Worm (Caenorhabditis elegans) whole organism, young adult: ENCODE data around the gene asah-2.
A peak's percentile ranks its signal among the peaks of the same experiment; 100 is the strongest.

Experiments used
- B0035.1 ChIP-seq: sonication (generic microtip); optimal IDR thresholded peaks from 2 replicates; lab custom pipeline; 2016; ENCODE audit warnings: missing genetic modification characterization, mild to moderate bottlenecking, missing compliant biosample characterization, missing genotype, missing genetic modification reagents
- C06A6.2 ChIP-seq: fragments of 200-800 bp; sonication (Bioruptor generic); conservative IDR thresholded peaks from 2 replicates; pipeline ENCODE4 v1.3.6; 2022; ENCODE audit warnings: missing genetic modification characterization, missing compliant biosample characterization
- F10E7.11 ChIP-seq: sonication (generic microtip); optimal IDR thresholded peaks from 2 replicates; lab custom pipeline; 2017; ENCODE audit warnings: mild to moderate bottlenecking, missing genetic modification characterization, moderate library complexity, missing compliant biosample characterization
- F33H1.4 ChIP-seq: fragments of 200-800 bp; sonication (Bioruptor generic); IDR thresholded peaks from 2 replicates; pipeline ENCODE4 v1.3.6; 2022; ENCODE audit warnings: missing genetic modification reagents, missing genetic modification characterization, missing compliant biosample characterization
- K11D2.4 ChIP-seq: fragments of 200-800 bp; sonication (Bioruptor generic); IDR thresholded peaks from 2 replicates; pipeline ENCODE4 v1.3.6; 2022; ENCODE audit warnings: missing genetic modification reagents, missing genetic modification characterization, missing compliant biosample characterization
- Y53F4B.3 ChIP-seq: fragments of 200-800 bp; sonication (Bioruptor generic); IDR thresholded peaks from 2 replicates; pipeline ENCODE4 v1.3.6; 2022; ENCODE audit warnings: missing genetic modification reagents, missing genetic modification characterization, missing compliant biosample characterization
- ZK185.1 ChIP-seq: sonication (generic microtip); optimal IDR thresholded peaks from 2 replicates; lab custom pipeline; 2016; ENCODE audit warnings: mild to moderate bottlenecking, missing genetic modification characterization, missing compliant biosample characterization; ENCODE audit not compliant: poor library complexity, severe bottlenecking
- aptf-3 ChIP-seq: fragments of 200-800 bp; sonication (Bioruptor generic); IDR thresholded peaks from 2 replicates; pipeline ENCODE4 v1.3.6; 2022; ENCODE audit warnings: missing genetic modification characterization, missing compliant biosample characterization
- athp-1 ChIP-seq: sonication (generic microtip); optimal IDR thresholded peaks from 2 replicates; lab custom pipeline; 2017; ENCODE audit warnings: mild to moderate bottlenecking, missing genetic modification characterization, missing compliant biosample characterization
- cebp-2 ChIP-seq: fragments of 200-800 bp; sonication (Bioruptor generic); IDR thresholded peaks from 2 replicates; pipeline ENCODE4 v1.3.6; 2022; ENCODE audit warnings: missing genetic modification characterization, missing compliant biosample characterization
- ceh-100 ChIP-seq: fragments of 200-800 bp; sonication (Bioruptor generic); IDR thresholded peaks from 2 replicates; pipeline ENCODE4 v1.3.6; 2022; ENCODE audit warnings: missing genetic modification reagents, missing genetic modification characterization, missing compliant biosample characterization
- ceh-79 ChIP-seq: sonication (generic microtip); optimal IDR thresholded peaks from 2 replicates; lab custom pipeline; 2017; ENCODE audit warnings: mild to moderate bottlenecking, missing genetic modification characterization, missing compliant biosample characterization
- ceh-91 ChIP-seq: fragments of 200-800 bp; sonication (Bioruptor generic); IDR thresholded peaks from 2 replicates; pipeline ENCODE4 v1.3.6; 2022; ENCODE audit warnings: missing genetic modification reagents, missing genetic modification characterization, missing compliant biosample characterization
- chd-7 ChIP-seq: sonication (generic microtip); optimal IDR thresholded peaks from 2 replicates; lab custom pipeline; 2016; ENCODE audit warnings: mild to moderate bottlenecking, missing genetic modification characterization, moderate library complexity, missing compliant biosample characterization
- die-1 ChIP-seq: sonication (generic microtip); optimal IDR thresholded peaks from 2 replicates; lab custom pipeline; 2016; ENCODE audit warnings: missing genotype, mild to moderate bottlenecking, missing genetic modification characterization, missing compliant biosample characterization
- dpff-1 ChIP-seq: sonication (generic microtip); optimal IDR thresholded peaks from 2 replicates; lab custom pipeline; 2017; ENCODE audit warnings: mild to moderate bottlenecking, missing genetic modification characterization, missing compliant biosample characterization
- efl-1 ChIP-seq: fragments of 150-350 bp; optimal IDR thresholded peaks from 2 replicates; lab custom pipeline; 2014; ENCODE audit warnings: missing biosample characterization, missing genetic modification reagents, missing genetic modification characterization
- egl-18 ChIP-seq: fragments of 200-800 bp; sonication (Bioruptor generic); IDR thresholded peaks from 2 replicates; pipeline ENCODE4 v1.3.6; 2022; ENCODE audit warnings: missing genetic modification reagents, missing genetic modification characterization, missing compliant biosample characterization
- gei-17 ChIP-seq: fragments of 200-800 bp; sonication (Bioruptor generic); optimal IDR thresholded peaks from 2 replicates; lab custom pipeline; 2018; ENCODE audit warnings: mild to moderate bottlenecking, missing genetic modification characterization, missing compliant biosample characterization
- hmg-1.2 ChIP-seq: fragments of 200-800 bp; sonication (Bioruptor generic); IDR thresholded peaks from 2 replicates; pipeline ENCODE4 v1.3.6; 2022; ENCODE audit warnings: missing genetic modification reagents, missing genetic modification characterization, missing compliant biosample characterization
- hmg-20 ChIP-seq: fragments of 200-800 bp; sonication (Bioruptor generic); IDR thresholded peaks from 2 replicates; pipeline ENCODE4 v1.3.6; 2022; ENCODE audit warnings: missing genetic modification reagents, missing genetic modification characterization, missing compliant biosample characterization
- lin-54 ChIP-seq: fragments of 200-800 bp; sonication (Bioruptor generic); optimal IDR thresholded peaks from 2 replicates; lab custom pipeline; 2018; ENCODE audit warnings: mild to moderate bottlenecking, missing genetic modification characterization, missing compliant biosample characterization
- lir-1 ChIP-seq: fragments of 200-800 bp; sonication (Bioruptor generic); conservative IDR thresholded peaks from 2 replicates; pipeline ENCODE4 v1.3.6; 2022; ENCODE audit warnings: missing genetic modification reagents, missing genetic modification characterization, missing compliant biosample characterization
- lsl-1 ChIP-seq: fragments of 200-800 bp; sonication (Bioruptor generic); optimal IDR thresholded peaks from 2 replicates; lab custom pipeline; 2018; ENCODE audit warnings: mild to moderate bottlenecking, missing genetic modification characterization, moderate library complexity, missing compliant biosample characterization
- madf-6 ChIP-seq: fragments of 200-800 bp; sonication (Bioruptor generic); IDR thresholded peaks from 2 replicates; pipeline ENCODE4 v1.3.6; 2022; ENCODE audit warnings: missing genetic modification reagents, missing genetic modification characterization, missing compliant biosample characterization
- mel-28 ChIP-seq: sonication (generic microtip); optimal IDR thresholded peaks from 2 replicates; lab custom pipeline; 2016; ENCODE audit warnings: borderline replicate concordance, mild to moderate bottlenecking, missing genetic modification characterization, missing compliant biosample characterization
- mes-4 ChIP-seq: sonication (generic microtip); optimal IDR thresholded peaks from 2 replicates; lab custom pipeline; 2016; ENCODE audit warnings: missing genotype, missing genetic modification characterization, missing compliant biosample characterization
- nhr-179 ChIP-seq: sonication (generic microtip); optimal IDR thresholded peaks from 2 replicates; lab custom pipeline; 2016; ENCODE audit warnings: mild to moderate bottlenecking, missing genetic modification characterization, missing compliant biosample characterization
- nhr-27 ChIP-seq: fragments of 200-800 bp; sonication (Bioruptor generic); optimal IDR thresholded peaks from 2 replicates; lab custom pipeline; 2018; ENCODE audit warnings: mild to moderate bottlenecking, missing genetic modification characterization, moderate library complexity, missing compliant biosample characterization
- pbrm-1 ChIP-seq: fragments of 200-800 bp; sonication (Bioruptor generic); IDR thresholded peaks from 2 replicates; pipeline ENCODE4 v1.3.6; 2022; ENCODE audit warnings: missing genetic modification reagents, missing genetic modification characterization, missing compliant biosample characterization
- rcor-1 ChIP-seq: fragments of 200-800 bp; sonication (Bioruptor generic); IDR thresholded peaks from 2 replicates; pipeline ENCODE4 v1.3.6; 2022; ENCODE audit warnings: missing genetic modification reagents, missing genetic modification characterization, missing compliant biosample characterization
- sdz-38 ChIP-seq: sonication (generic microtip); optimal IDR thresholded peaks from 2 replicates; lab custom pipeline; 2016; ENCODE audit warnings: missing genotype, missing genetic modification characterization, missing compliant biosample characterization
- snpc-1.1 ChIP-seq: sonication (generic microtip); optimal IDR thresholded peaks from 2 replicates; lab custom pipeline; 2017; ENCODE audit warnings: missing genetic modification characterization, mild to moderate bottlenecking, missing compliant biosample characterization, antibody characterized with exemption, moderate library complexity, missing genotype, missing genetic modification reagents; ENCODE audit not compliant: insufficient read depth
- snpc-3.4 ChIP-seq: sonication (generic microtip); optimal IDR thresholded peaks from 2 replicates; lab custom pipeline; 2017; ENCODE audit warnings: missing genetic modification characterization, mild to moderate bottlenecking, missing compliant biosample characterization, antibody characterized with exemption, moderate library complexity, missing genotype, missing genetic modification reagents
- somi-1 ChIP-seq: fragments of 200-800 bp; sonication (Bioruptor generic); optimal IDR thresholded peaks from 2 replicates; lab custom pipeline; 2018; ENCODE audit warnings: mild to moderate bottlenecking, missing genetic modification characterization, missing compliant biosample characterization
- tbx-9 ChIP-seq: sonication (generic microtip); optimal IDR thresholded peaks from 2 replicates; lab custom pipeline; 2016; ENCODE audit warnings: borderline replicate concordance, missing genetic modification characterization, inconsistent platforms, missing compliant biosample characterization
- unc-130 ChIP-seq: sonication (generic microtip); optimal IDR thresholded peaks from 2 replicates; lab custom pipeline; 2016; ENCODE audit warnings: missing genetic modification reagents, missing genetic modification characterization, missing compliant biosample characterization
- unc-62 ChIP-seq: fragments of 150-350 bp; optimal IDR thresholded peaks from 2 replicates; lab custom pipeline; 2014; ENCODE audit warnings: missing biosample characterization, missing genetic modification reagents, missing genetic modification characterization
- ztf-25 ChIP-seq: fragments of 200-800 bp; sonication (Bioruptor generic); IDR thresholded peaks from 2 replicates; pipeline ENCODE4 v1.3.6; 2022; ENCODE audit warnings: missing genetic modification reagents, missing genetic modification characterization, missing compliant biosample characterization
- ztf-6 ChIP-seq: fragments of 200-800 bp; sonication (Bioruptor generic); IDR thresholded peaks from 2 replicates; pipeline ENCODE4 v1.3.6; 2022; ENCODE audit warnings: missing genetic modification reagents, missing genetic modification characterization, missing compliant biosample characterization

Gene asah-2

DNA sequence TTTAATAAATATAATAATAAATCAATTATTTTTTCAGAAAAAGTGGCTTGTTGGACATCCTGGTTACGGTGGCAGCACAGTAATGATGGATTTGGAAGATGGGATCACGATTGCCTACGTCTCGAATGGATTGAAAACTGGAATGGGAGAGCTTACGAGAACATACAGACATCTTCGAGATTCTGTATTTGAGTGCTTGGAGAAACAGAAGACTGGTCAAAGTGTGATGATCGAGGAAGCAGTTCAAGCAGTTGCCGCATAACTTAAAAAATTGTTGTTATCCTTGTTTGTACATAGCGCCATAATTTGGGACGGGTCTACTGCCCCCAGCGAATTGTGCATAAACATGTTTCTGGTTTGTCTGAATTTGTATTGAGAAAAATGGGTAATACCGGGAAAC lies 41.0 kb upstream of the asah-2 start (continued):
- TF ChIP-seq die-1: peak; percentile 21
- no peak for TF ChIP-seq C06A6.2 (GFP tag; lab: Robert Waterston, UW)
- TF ChIP-seq F10E7.11 (tag; lab: Kevin White, UChicago): peak; percentile 11
- no peak for TF ChIP-seq ztf-25 (GFP tag; lab: Robert Waterston, UW)
- TF ChIP-seq hmg-20 (GFP tag; lab: Robert Waterston, UW): no peak
- no peak for TF ChIP-seq tbx-9 (tag; lab: Kevin White, UChicago)
- no peak for TF ChIP-seq B0035.1
- TF ChIP-seq chd-7 (tag; lab: Kevin White, UChicago): no peak
- no peak for TF ChIP-seq unc-130

DNA sequence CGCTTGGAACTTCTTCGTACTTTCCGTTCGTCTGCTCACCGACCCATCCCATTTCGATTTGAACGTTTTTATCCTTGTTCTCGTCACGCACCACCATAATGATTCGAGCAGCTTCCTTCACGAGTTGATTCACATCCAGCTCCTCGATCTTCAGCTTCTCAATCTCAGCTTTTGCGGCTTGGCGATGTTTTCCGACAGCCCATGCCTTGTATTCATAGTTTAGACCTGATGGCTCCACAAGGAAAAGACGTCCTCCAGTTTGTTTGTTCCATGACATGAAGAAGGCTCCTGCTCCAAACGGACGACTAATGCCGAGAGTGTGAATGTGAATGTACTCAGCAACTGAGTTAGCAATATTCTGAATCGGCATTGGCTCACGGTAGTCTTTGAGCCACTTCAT lies 40.3 kb upstream of the asah-2 start:
- TF ChIP-seq rcor-1 (GFP tag; lab: Robert Waterston, UW) (no peak), ceh-100 (GFP tag; lab: Robert Waterston, UW) (no peak), athp-1 (tag; lab: Kevin White, UChicago) (no peak)

DNA sequence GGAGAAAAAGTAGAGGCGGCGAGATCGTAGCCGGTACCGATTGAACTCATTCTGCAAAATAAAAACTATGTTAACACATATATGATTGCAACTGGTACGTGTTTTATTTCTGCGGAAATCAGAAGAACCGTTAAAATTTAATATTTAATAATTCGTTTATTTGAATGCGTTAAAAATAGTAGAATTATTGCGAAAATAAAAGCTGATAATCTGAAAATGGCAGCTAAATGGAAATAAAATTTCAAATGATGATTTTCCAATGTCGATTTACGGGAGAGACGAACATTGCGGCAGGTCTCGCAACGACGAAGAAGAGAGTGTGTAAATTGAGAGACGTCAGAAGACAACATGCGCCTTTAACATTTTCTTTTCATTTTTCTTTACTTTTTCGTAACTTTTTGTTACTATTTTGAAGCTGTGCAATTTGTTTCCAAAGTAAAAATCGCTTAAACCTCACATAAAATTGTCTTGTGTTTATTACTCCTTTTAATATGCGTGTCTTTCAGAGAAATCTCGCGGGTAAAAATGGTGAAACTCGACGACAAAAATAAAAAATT lies 39.5 kb upstream of the asah-2 start, which contains the start of the genes pas-7 and puf-12:
Gene pas-7, minus strand, starts transcription at position 51 of the 557 bp plus-strand sequence.
Gene puf-12, plus strand, starts transcription at position 507 of the 557 bp plus-strand sequence.
- TF ChIP-seq sdz-38 (no peak), F33H1.4 (GFP tag; lab: Robert Waterston, UW) (peak; percentile 69), hmg-1.2 (GFP tag; lab: Robert Waterston, UW) (peak; percentile 78; the same call in 1 of the 2 replicates), egl-18 (GFP tag; lab: Robert Waterston, UW) (no peak), lsl-1 (GFP tag; lab: Kevin White, UChicago) (peak; percentile 14), rcor-1 (GFP tag; lab: Robert Waterston, UW) (no peak), mes-4 (tag; lab: Kevin White, UChicago) (no peak), Y53F4B.3 (GFP tag; lab: Robert Waterston, UW) (no peak), ceh-79 (tag; lab: Kevin White, UChicago) (no peak), gei-17 (GFP tag; lab: Kevin White, UChicago) (no peak), K11D2.4 (GFP tag; lab: Robert Waterston, UW) (no peak), lir-1 (GFP tag; lab: Robert Waterston, UW) (no peak), snpc-1.1 (tag; lab: Kevin White, UChicago) (peak; percentile 9), dpff-1 (tag; lab: Kevin White, UChicago) (no peak), mel-28 (tag; lab: Kevin White, UChicago) (no peak), madf-6 (peak; percentile 19; the same call in 1 of the 2 replicates), nhr-179 (tag; lab: Kevin White, UChicago) (no peak), ceh-91 (GFP tag; lab: Robert Waterston, UW) (no peak), efl-1 (peak; percentile 1), lin-54 (GFP tag; lab: Kevin White, UChicago) (no peak), pbrm-1 (GFP tag; lab: Robert Waterston, UW) (no peak), aptf-3 (no peak)

DNA sequence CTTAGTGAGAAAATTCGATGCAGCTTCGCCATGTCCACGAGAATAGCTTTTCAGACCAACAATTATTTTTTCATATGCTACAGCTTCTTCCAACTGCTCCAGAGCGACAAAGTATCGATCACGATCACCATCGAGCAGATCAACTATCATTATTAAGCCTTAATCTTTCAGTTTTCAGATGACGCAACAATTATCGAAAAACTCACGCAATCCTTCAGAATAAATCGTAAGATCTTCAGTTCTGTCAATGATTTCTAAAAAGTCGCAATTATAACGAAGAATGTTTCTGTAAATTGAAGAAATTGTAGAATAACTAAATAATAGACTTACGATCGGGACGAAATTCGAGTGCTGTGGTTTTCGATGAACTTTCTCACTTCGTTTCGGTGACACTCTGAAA lies 36.2 kb upstream of the asah-2 start:
- TF ChIP-seq ztf-25 (GFP tag; lab: Robert Waterston, UW) (no peak), ztf-6 (GFP tag; lab: Robert Waterston, UW) (no peak), ceh-79 (tag; lab: Kevin White, UChicago) (no peak), K11D2.4 (GFP tag; lab: Robert Waterston, UW) (no peak), dpff-1 (tag; lab: Kevin White, UChicago) (no peak), snpc-3.4 (no peak), unc-62 (GFP tag; lab: Kevin White, UChicago) (no peak), ZK185.1 (tag; lab: Kevin White, UChicago) (no peak), unc-130 (no peak), somi-1 (GFP tag; lab: Kevin White, UChicago) (no peak), efl-1 (no peak), lin-54 (GFP tag; lab: Kevin White, UChicago) (no peak), egl-18 (GFP tag; lab: Robert Waterston, UW) (no peak), nhr-27 (tag; lab: Kevin White, UChicago) (no peak), cebp-2 (no peak), lir-1 (GFP tag; lab: Robert Waterston, UW) (no peak)
